Worm (Caenorhabditis elegans): ENCODE results near the gene F45H10.2.

DNA sequence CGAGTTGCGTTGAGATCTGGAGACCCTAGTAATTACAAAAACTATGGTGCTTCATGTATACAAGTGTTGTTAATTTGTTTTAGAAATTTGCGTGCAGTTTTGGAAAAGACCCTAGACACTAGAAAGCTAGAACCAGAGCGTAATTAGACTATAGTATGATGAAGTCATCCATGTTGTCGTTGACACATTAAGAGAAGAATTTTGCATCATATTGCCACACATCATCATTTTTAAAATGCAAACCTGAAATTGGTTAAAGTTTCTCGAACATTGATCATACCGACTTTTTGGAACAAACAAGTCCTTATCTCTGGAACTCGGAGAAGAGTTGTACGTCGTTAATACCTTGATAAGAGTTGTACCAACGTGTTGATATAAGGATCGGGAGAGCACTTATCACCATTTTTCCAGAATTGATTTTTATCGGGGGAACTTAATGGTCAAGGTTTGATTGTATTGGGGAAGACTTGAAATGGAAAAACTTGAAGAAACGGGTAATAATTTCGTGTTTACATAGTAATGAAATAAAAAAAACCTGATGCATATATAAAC is 24.9 kb downstream of the F45H10.2 start:
- TF ChIP-seq fkh-10 (GFP tag; optimal IDR thresholded peaks at IDR 0.05), result no peak
- no peak for TF ChIP-seq K02D7.2 (tag; optimal IDR thresholded peaks at IDR 0.05)
- TF ChIP-seq pax-1 (tag; optimal IDR thresholded peaks at IDR 0.05), result no peak
- TF ChIP-seq ceh-9 (tag; optimal IDR thresholded peaks at IDR 0.05), result no peak
- no peak for TF ChIP-seq nhr-11 (tag; optimal IDR thresholded peaks at IDR 0.05)
- no peak for TF ChIP-seq ets-4 (tag; optimal IDR thresholded peaks at IDR 0.05)
- TF ChIP-seq zip-5 (tag; optimal IDR thresholded peaks at IDR 0.05), result no peak
- no peak for TF ChIP-seq pha-4 (tag; optimal IDR thresholded peaks at IDR 0.05)
- no peak for TF ChIP-seq sox-4 (tag; optimal IDR thresholded peaks at IDR 0.05)
- TF ChIP-seq tbx-2 (tag; optimal IDR thresholded peaks at IDR 0.05), result no peak
- TF ChIP-seq dmd-4 (tag; optimal IDR thresholded peaks at IDR 0.05; ENCODE audit: borderline replicate concordance), result no peak
- TF ChIP-seq elt-4 (tag; optimal IDR thresholded peaks at IDR 0.05), result no peak
- no peak for TF ChIP-seq ama-1 (optimal IDR thresholded peaks at IDR 0.05)
- no peak for TF ChIP-seq Y22D7AL.16 (tag; optimal IDR thresholded peaks at IDR 0.05)
